Worm (Caenorhabditis elegans): Measurements from ENCODE around the gene T04G9.6.

ce11 chrX:834478-834877, 49.7 kb upstream of the T04G9.6 start, which contains the start of gene F39H12.1:
- no peak for TF ChIP-seq ref-1 (GFP tag; conservative IDR thresholded peaks at IDR 0.05)
- TF ChIP-seq flt-1 (GFP tag; IDR thresholded peaks at IDR 0.05) = no peak
- TF ChIP-seq T22C8.4 (GFP tag; IDR thresholded peaks at IDR 0.05) = no peak
- TF ChIP-seq klf-2 (GFP tag; conservative IDR thresholded peaks at IDR 0.05) = no peak
- TF ChIP-seq ztf-23 (GFP tag; IDR thresholded peaks at IDR 0.05) = no peak
- no peak for TF ChIP-seq med-1 (GFP tag; optimal IDR thresholded peaks at IDR 0.05; ENCODE audit: insufficient read depth)

Data from whole organism, midembryonic.